Worm (Caenorhabditis elegans) whole organism, L1 larva: ENCODE results near the gene T24C4.3.

Experiments used
- C04F5.9 ChIP-seq: sonication (generic microtip); optimal IDR thresholded peaks from 2 replicates; lab custom pipeline; 2016; ENCODE audit warnings: missing genetic modification characterization, missing compliant biosample characterization
- alr-1 ChIP-seq: fragments of 200-800 bp; sonication (Bioruptor generic); optimal IDR thresholded peaks from 2 replicates; lab custom pipeline; 2018; ENCODE audit warnings: borderline replicate concordance, mild to moderate bottlenecking, missing genetic modification characterization, missing compliant biosample characterization
- blmp-1 ChIP-seq: fragments of 150-350 bp; optimal IDR thresholded peaks from 2 replicates; lab custom pipeline; 2014; ENCODE audit warnings: missing biosample characterization, missing genetic modification characterization
- dpl-1 ChIP-seq, 3 experiments: fragments of 150-350 bp in 2 of 3; sonication (generic microtip) in 1 of 3; optimal IDR thresholded peaks; 2 replicates each; lab custom pipeline; 2014 to 2017; ENCODE audit warnings: missing biosample characterization in 3 of 3, missing genetic modification characterization in 3 of 3, missing genetic modification reagents in 3 of 3
- dsc-1 ChIP-seq: sonication (generic microtip); optimal IDR thresholded peaks from 2 replicates; lab custom pipeline; 2016; ENCODE audit warnings: mild to moderate bottlenecking, missing genetic modification characterization, missing compliant biosample characterization
- efl-3 ChIP-seq: fragments of 200-800 bp; sonication (Bioruptor generic); optimal IDR thresholded peaks from 2 replicates; lab custom pipeline; 2018; ENCODE audit warnings: mild to moderate bottlenecking, missing genetic modification characterization, missing compliant biosample characterization
- elt-3 ChIP-seq, 6 experiments: fragments of 150-350 bp in 1 of 6; sonication (generic microtip); optimal IDR thresholded peaks; 2 replicates each; lab custom pipeline; 2017 to 2018; ENCODE audit warnings: missing biosample characterization in 6 of 6, missing genetic modification characterization in 6 of 6, inconsistent platforms in 1 of 6
- ets-5 ChIP-seq: fragments of 200-800 bp; sonication (Bioruptor generic); IDR thresholded peaks from 2 replicates; pipeline ENCODE4 v1.3.6; 2022; ENCODE audit warnings: missing genetic modification characterization, missing compliant biosample characterization
- fkh-10 ChIP-seq: sonication (generic microtip); optimal IDR thresholded peaks from 2 replicates; lab custom pipeline; 2017; ENCODE audit warnings: missing biosample characterization, missing genetic modification reagents, missing genetic modification characterization
- fkh-8 ChIP-seq: sonication (generic microtip); optimal IDR thresholded peaks from 2 replicates; lab custom pipeline; 2016; ENCODE audit warnings: mild to moderate bottlenecking, missing genetic modification characterization, missing compliant biosample characterization
- fos-1 ChIP-seq: fragments of 150-350 bp; optimal IDR thresholded peaks from 2 replicates; lab custom pipeline; 2014; ENCODE audit warnings: missing biosample characterization, missing genetic modification characterization
- irx-1 ChIP-seq: sonication (generic microtip); optimal IDR thresholded peaks from 2 replicates; lab custom pipeline; 2016; ENCODE audit warnings: missing genetic modification characterization, missing compliant biosample characterization
- jun-1 ChIP-seq: fragments of 150-350 bp; optimal IDR thresholded peaks from 2 replicates; lab custom pipeline; 2014; ENCODE audit warnings: missing biosample characterization, missing genetic modification reagents, missing genetic modification characterization
- lin-13 ChIP-seq: fragments of 150-350 bp; optimal IDR thresholded peaks from 2 replicates; lab custom pipeline; 2014; ENCODE audit warnings: missing biosample characterization, missing genetic modification reagents, missing genetic modification characterization
- lin-14 ChIP-seq: fragments of 200-800 bp; sonication (Bioruptor generic); optimal IDR thresholded peaks from 2 replicates; lab custom pipeline; 2018; ENCODE audit warnings: mild to moderate bottlenecking, missing genetic modification characterization, moderate library complexity, missing compliant biosample characterization
- lin-39 ChIP-seq: fragments of 150-350 bp; optimal IDR thresholded peaks from 2 replicates; lab custom pipeline; 2014; ENCODE audit warnings: missing biosample characterization, missing genetic modification reagents, missing genetic modification characterization
- lsy-2 ChIP-seq, 2 experiments: fragments of 150-350 bp; optimal IDR thresholded peaks; 2 replicates each; lab custom pipeline; 2014; ENCODE audit warnings: missing biosample characterization in 2 of 2, missing genetic modification characterization in 2 of 2
- nhr-19 ChIP-seq: fragments of 200-800 bp; sonication (Bioruptor generic); conservative IDR thresholded peaks from 2 replicates; pipeline ENCODE4 v1.3.6; 2022; ENCODE audit warnings: missing genetic modification characterization, missing compliant biosample characterization
- nhr-20 ChIP-seq: sonication (generic microtip); optimal IDR thresholded peaks from 2 replicates; lab custom pipeline; 2016; ENCODE audit warnings: mild to moderate bottlenecking, missing genetic modification characterization, missing compliant biosample characterization
- nhr-28 ChIP-seq: fragments of 150-350 bp; optimal IDR thresholded peaks from 2 replicates; lab custom pipeline; 2014; ENCODE audit warnings: missing biosample characterization, missing genetic modification characterization
- nhr-47 ChIP-seq: sonication (generic microtip); optimal IDR thresholded peaks from 2 replicates; lab custom pipeline; 2016; ENCODE audit warnings: mild to moderate bottlenecking, missing genetic modification characterization, moderate library complexity, missing compliant biosample characterization
- nhr-71 ChIP-seq: sonication (generic microtip); optimal IDR thresholded peaks from 2 replicates; lab custom pipeline; 2016; ENCODE audit warnings: mild to moderate bottlenecking, missing genetic modification characterization, moderate library complexity, missing compliant biosample characterization
- nhr-77 ChIP-seq: fragments of 150-350 bp; optimal IDR thresholded peaks from 2 replicates; lab custom pipeline; 2014; ENCODE audit warnings: missing biosample characterization, missing genetic modification characterization
- nhr-85 ChIP-seq: sonication (generic microtip); peaks from one replicate; lab custom pipeline; 2016; ENCODE audit warnings: missing genetic modification characterization, inconsistent platforms, missing compliant biosample characterization
- nhr-90 ChIP-seq: sonication (generic microtip); optimal IDR thresholded peaks from 2 replicates; lab custom pipeline; 2016; ENCODE audit warnings: mild to moderate bottlenecking, missing genetic modification characterization, missing compliant biosample characterization; ENCODE audit not compliant: poor library complexity
- pag-3 ChIP-seq: sonication (generic microtip); optimal IDR thresholded peaks from 2 replicates; lab custom pipeline; 2017; ENCODE audit warnings: missing genetic modification characterization, mild to moderate bottlenecking, missing compliant biosample characterization, antibody characterized with exemption, borderline replicate concordance; ENCODE audit not compliant: insufficient read depth
- pax-3 ChIP-seq: fragments of 200-800 bp; sonication (Bioruptor generic); optimal IDR thresholded peaks from 2 replicates; lab custom pipeline; 2018; ENCODE audit warnings: mild to moderate bottlenecking, missing genetic modification characterization, moderate library complexity, missing compliant biosample characterization
- pqm-1 ChIP-seq: sonication (generic microtip); optimal IDR thresholded peaks from 3 replicates; lab custom pipeline; 2017; ENCODE audit warnings: missing biosample characterization, missing genetic modification characterization
- rnt-1 ChIP-seq: sonication (generic microtip); optimal IDR thresholded peaks from 2 replicates; lab custom pipeline; 2016; ENCODE audit warnings: mild to moderate bottlenecking, missing genetic modification characterization, moderate library complexity, missing compliant biosample characterization
- skn-1 ChIP-seq: fragments of 150-350 bp; optimal IDR thresholded peaks from 2 replicates; lab custom pipeline; 2014; ENCODE audit warnings: missing biosample characterization, missing genetic modification characterization
- snu-23 ChIP-seq: sonication (generic microtip); optimal IDR thresholded peaks from 2 replicates; lab custom pipeline; 2016; ENCODE audit warnings: missing genetic modification characterization, missing compliant biosample characterization
- sox-4 ChIP-seq: sonication (generic microtip); optimal IDR thresholded peaks from 2 replicates; lab custom pipeline; 2016; ENCODE audit warnings: missing genetic modification characterization, missing compliant biosample characterization
- sup-37 ChIP-seq: fragments of 200-800 bp; sonication (Bioruptor generic); optimal IDR thresholded peaks from 2 replicates; lab custom pipeline; 2018; ENCODE audit warnings: mild to moderate bottlenecking, missing genetic modification characterization, missing compliant biosample characterization
- swsn-7 ChIP-seq: sonication (generic microtip); optimal IDR thresholded peaks from 2 replicates; lab custom pipeline; 2016; ENCODE audit warnings: missing genetic modification characterization, missing compliant biosample characterization
- tbx-2 ChIP-seq: sonication (generic microtip); optimal IDR thresholded peaks from 2 replicates; lab custom pipeline; 2016; ENCODE audit warnings: missing genetic modification characterization, missing compliant biosample characterization
- unc-130 ChIP-seq: fragments of 150-350 bp; optimal IDR thresholded peaks from 2 replicates; lab custom pipeline; 2017; ENCODE audit warnings: missing biosample characterization, missing genetic modification characterization, inconsistent platforms
- unc-30 ChIP-seq: sonication (generic microtip); optimal IDR thresholded peaks from 2 replicates; lab custom pipeline; 2017; ENCODE audit warnings: missing biosample characterization, missing genetic modification characterization
- unc-86 ChIP-seq: sonication (generic microtip); optimal IDR thresholded peaks from 2 replicates; lab custom pipeline; 2016; ENCODE audit warnings: missing genetic modification characterization, missing compliant biosample characterization
- unc-98 ChIP-seq: fragments of 200-800 bp; sonication (Bioruptor generic); IDR thresholded peaks from 2 replicates; pipeline ENCODE4 v1.3.6; 2022; ENCODE audit warnings: missing genetic modification characterization, missing compliant biosample characterization
- vab-15 ChIP-seq: sonication (generic microtip); optimal IDR thresholded peaks from 2 replicates; lab custom pipeline; 2017; ENCODE audit warnings: missing genotype, mild to moderate bottlenecking, missing genetic modification characterization, missing compliant biosample characterization
- xbp-1 ChIP-seq: sonication (generic microtip); optimal IDR thresholded peaks from 2 replicates; lab custom pipeline; 2016; ENCODE audit warnings: missing genetic modification characterization, missing compliant biosample characterization
- zag-1 ChIP-seq: fragments of 150-350 bp; optimal IDR thresholded peaks from 2 replicates; lab custom pipeline; 2014; ENCODE audit warnings: missing biosample characterization, missing genetic modification characterization
- ztf-4 ChIP-seq: fragments of 150-350 bp; optimal IDR thresholded peaks from 2 replicates; lab custom pipeline; 2014; ENCODE audit warnings: missing biosample characterization, missing genetic modification characterization

The T24C4.3 gene

ce11 chrIII:832855-833504, 39.3 kb downstream of the T24C4.3 start, which contains the start of gene zip-2 (continued):
- TF ChIP-seq nhr-71 (tag; lab: Kevin White, UChicago) (peak; percentile 52), snu-23 (GFP tag; lab: Kevin White, UChicago) (peak; percentile 36), unc-86 (tag; lab: Kevin White, UChicago) (no peak), nhr-77 (tag; lab: Kevin White, UChicago) (no peak), ets-5 (GFP tag; lab: Robert Waterston, UW) (no peak)

DNA sequence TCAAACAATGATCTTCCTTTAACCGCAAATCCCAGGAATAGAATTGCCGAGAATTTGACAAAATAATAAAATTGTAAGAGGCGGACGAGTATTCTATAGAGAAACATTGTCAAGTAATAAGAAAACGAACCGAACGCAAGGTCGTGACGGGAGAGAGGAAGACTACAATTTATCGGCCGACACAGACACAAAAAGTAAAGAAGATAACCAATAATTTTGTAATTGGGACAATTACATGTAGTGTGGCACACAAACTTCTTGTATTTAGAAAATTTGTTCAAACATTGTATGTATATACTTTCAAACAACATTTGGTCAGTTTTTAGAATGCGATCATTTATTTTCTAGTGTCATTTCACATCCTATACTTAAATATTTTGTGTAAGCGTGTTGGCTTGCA, 40.3 kb downstream of the T24C4.3 start, which contains the start of gene ceeh-1:
Gene ceeh-1, minus strand, starts transcription at position 317 of the 400 bp plus-strand sequence.
- TF ChIP-seq fos-1 (tag; lab: Kevin White, UChicago) (no peak), elt-3 (tag; optimal IDR thresholded peaks at IDR 0.05; lab: Kevin White, UChicago) (peak in 1 of 6 experiments; percentile 27), nhr-20 (peak; percentile 3), skn-1 (tag; lab: Kevin White, UChicago) (no peak), lin-14 (peak; percentile 47), nhr-85 (tag; lab: Kevin White, UChicago) (peak; percentile 45), C04F5.9 (tag; lab: Kevin White, UChicago) (no peak), lsy-2 (tag; optimal IDR thresholded peaks at IDR 0.05; lab: Kevin White, UChicago) (peak in 1 of 2 experiments; percentile 13), zag-1 (tag; lab: Kevin White, UChicago) (no peak), fkh-8 (tag; lab: Kevin White, UChicago) (no peak)

DNA sequence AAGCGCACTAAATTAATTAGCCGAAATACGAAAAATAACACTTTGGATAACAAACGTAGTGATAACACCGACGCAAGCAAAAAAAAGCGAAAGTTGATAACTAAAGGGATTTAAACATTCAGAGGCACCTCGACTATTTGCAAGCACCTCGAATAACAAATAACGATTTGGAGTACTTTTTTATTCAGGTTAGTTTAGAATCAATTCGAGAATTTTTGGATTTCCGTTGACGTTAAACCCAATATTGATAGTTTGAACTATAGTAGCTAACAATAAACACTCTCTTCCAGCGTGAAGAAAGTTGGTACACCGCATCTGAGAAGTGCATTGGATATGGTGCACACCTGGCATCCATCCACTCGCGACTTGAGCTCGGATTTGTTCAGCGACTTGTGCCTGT, 47.0 kb downstream of the T24C4.3 start:
- no peak for TF ChIP-seq fos-1 (tag; lab: Kevin White, UChicago)
- TF ChIP-seq lin-39 (tag; lab: Kevin White, UChicago), result no peak
- peak; percentile 28 for TF ChIP-seq blmp-1 (tag; lab: Kevin White, UChicago)

DNA sequence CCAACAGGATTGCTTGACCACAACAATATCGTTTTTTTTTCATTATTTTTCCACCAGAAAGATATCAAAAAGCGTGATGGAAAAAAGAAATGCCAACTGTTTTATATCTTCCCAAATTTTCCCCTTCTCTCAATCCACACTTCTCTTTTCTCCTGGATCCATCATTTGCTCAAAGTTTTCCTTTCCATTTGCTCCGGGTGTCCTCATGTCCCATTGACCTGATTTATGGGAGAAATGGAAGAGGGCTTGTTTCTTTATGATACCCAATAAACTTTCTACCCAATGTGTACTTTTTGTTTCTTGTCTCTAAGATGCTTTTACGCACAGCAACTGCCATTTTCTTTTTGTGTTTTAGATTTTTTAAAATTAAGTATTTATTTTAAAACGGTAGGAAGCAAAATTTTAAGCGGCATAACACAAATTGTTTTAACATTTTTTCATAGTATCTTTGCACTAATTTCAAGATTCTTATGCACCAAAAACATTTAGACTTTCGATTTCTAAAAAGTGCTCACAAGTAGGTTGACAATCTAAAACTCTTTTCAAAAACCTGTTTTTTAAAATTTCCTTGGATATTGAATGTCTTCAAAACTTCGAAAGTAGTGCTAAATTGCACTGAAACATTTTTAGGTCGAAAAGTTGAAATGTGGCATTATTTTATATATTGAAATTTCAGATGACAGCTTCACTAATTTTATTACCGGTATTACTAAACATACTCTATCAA, 49.6 kb downstream of the T24C4.3 start, which contains the start of gene clec-149:
Gene clec-149, plus strand, starts transcription at position 677 of the 727 bp plus-strand sequence.
- TF ChIP-seq pax-3 (no peak), lin-14 (peak; percentile 43), vab-15 (tag; lab: Kevin White, UChicago) (no peak), nhr-77 (tag; lab: Kevin White, UChicago) (no peak), alr-1 (tag; lab: Kevin White, UChicago) (no peak), pag-3 (tag; lab: Kevin White, UChicago) (no peak), nhr-47 (tag; lab: Kevin White, UChicago) (no peak), unc-98 (GFP tag; lab: Robert Waterston, UW) (no peak), swsn-7 (no peak), xbp-1 (no peak), irx-1 (no peak), dsc-1 (tag; lab: Kevin White, UChicago) (peak; percentile 29), nhr-28 (tag; lab: Kevin White, UChicago) (no peak), nhr-90 (tag; lab: Kevin White, UChicago) (no peak), lsy-2 (tag; optimal IDR thresholded peaks at IDR 0.05; lab: Kevin White, UChicago) (peak in 1 of 2 experiments; percentile 35), fkh-10 (GFP tag; lab: Kevin White, UChicago) (no peak), elt-3 (tag; optimal IDR thresholded peaks at IDR 0.05; lab: Kevin White, UChicago) (no peak), lin-13 (GFP tag; lab: Kevin White, UChicago) (no peak), tbx-2 (tag; lab: Kevin White, UChicago) (no peak), sup-37 (GFP tag; lab: Kevin White, UChicago) (no peak), dpl-1 (GFP tag; optimal IDR thresholded peaks at IDR 0.05; lab: Kevin White, UChicago) (no peak), zag-1 (tag; lab: Kevin White, UChicago) (no peak), blmp-1 (tag; lab: Kevin White, UChicago) (no peak), nhr-19 (GFP tag; lab: Robert Waterston, UW) (no peak), ztf-4 (tag; lab: Kevin White, UChicago) (no peak), rnt-1 (tag; lab: Kevin White, UChicago) (peak; percentile 68), sox-4 (no peak), unc-30 (no peak), unc-130 (tag; lab: Kevin White, UChicago) (peak; percentile 18), pqm-1 (no peak), efl-3 (GFP tag; lab: Kevin White, UChicago) (no peak), unc-86 (tag; lab: Kevin White, UChicago) (no peak), jun-1 (tag; lab: Kevin White, UChicago) (no peak)
